Fruit fly (Drosophila melanogaster): ENCODE results near the gene CG10588.

Gene CG10588

DNA sequence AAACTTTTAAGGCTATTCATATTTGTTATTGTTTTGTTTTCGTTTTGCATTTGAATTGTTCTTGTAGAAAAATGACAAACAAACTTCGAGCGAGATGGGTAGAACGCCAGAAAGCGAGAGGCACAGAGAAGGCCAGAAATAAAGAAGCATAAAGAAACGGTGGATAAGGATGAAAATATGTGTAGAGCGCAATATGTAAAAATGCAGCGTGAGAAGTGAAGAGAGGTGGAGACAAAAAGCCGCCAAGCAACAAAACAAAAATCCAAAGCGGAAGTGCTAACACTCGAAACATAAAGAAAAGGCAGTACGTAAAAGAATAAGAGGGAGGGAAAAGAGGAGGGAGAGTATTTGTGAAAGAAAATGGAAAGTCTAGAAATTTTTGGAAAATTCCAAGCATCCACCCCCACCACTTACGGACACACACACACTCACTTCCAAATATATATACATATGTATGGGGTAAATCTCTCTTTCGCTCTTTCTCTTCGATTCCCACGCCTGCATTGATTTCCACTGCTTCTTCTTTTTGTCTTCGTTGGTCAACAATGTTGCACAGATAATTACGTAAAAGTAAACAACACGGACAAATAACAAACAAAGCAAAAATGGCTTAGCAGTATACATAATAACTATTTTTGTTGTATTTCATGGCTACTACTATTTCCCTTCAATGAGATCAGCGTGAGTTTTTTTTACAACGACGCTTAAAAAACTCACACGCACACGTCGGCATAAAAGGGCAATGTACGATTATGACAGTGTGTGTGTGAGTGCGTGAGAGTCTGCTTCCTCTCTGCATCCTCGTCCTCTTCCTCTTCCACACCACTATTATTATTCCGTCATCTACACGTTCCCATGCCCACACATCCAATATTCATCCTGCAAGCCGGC is 50.9 kb downstream of the CG10588 start:
- no peak for TF ChIP-seq CG17801 (GFP tag; optimal IDR thresholded peaks at IDR 0.05; ENCODE audit: partially characterized antibody)

DNA sequence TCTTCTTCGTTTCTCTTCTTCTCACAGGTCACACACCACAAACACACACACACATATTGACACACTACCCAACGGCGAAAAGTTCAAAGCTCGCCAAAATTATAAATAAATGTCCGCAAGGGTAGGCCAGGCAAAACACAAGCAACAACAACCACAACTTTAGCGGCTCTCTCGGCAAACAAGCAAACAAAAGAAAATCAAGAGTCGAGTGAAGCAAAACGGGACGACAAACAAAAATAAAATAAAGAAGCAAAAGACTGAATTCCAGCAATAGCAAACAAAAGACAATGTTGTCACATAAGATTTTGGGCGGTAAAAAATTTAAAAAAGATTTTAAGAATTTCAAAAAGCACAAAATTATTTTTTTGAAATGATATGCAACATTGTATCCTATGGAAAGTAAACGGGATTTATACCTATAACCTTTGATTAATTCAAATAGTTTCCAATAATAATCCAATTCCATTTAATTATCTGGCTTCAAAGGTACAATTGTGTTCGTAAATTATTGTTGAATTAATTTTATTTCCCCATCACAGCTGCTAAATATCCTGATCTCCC is 51.6 kb downstream of the CG10588 start:
- TF ChIP-seq CG17801 (GFP tag; optimal IDR thresholded peaks at IDR 0.05; ENCODE audit: partially characterized antibody): no peak

DNA sequence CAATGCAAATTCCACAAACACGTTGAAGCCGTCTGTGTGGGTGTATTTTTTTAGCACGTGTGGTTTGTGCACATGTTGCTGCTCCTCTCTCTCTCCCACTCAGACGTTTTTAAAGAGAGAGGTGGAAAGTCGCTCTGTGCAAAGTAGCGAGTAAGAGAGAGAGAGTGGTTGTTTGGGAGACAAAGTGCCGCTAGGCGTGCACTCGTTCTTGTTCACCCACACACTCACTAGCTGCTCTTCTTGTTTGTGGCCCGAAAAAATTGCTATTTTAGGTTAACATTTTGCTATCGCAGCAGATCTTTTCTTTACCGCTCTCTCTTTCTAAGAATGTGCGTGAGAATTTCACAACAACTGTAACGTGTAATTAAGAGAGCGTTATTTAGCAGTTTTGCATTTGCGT is 52.2 kb downstream of the CG10588 start:
- TF ChIP-seq CG17801 (GFP tag; optimal IDR thresholded peaks at IDR 0.05; ENCODE audit: partially characterized antibody): no peak

DNA sequence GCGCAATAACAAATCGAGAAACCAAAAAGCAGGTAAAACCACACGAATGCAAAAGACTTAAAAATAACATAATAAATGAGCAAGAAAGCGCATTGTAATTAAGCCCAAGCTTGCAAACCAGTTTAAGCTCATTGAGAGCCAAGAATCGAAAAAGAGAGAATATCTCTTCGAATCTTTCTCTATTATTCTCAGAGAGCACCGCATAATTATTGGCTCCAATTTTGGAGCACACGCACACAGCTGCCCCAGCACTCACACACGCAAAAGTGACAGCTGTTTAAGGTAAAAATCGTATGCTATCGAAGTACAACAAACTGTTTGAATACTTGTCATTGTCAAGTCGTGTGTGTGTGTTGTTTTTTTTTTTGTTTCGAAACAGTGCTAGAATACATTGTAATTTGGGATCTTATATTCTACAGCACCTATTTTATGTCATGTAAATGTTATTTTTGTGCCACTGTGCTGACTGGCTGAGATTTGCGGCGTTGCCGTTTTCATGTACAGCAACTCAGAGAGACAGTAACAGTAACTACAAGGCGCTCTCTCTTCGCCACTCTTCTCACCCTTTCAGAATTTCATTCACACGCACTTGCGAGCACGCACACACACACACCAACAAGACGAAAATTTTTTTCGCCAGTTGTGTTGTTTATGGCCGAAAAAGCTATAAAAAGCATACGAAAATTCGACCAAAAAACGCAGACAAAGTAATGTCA is 52.8 kb downstream of the CG10588 start:
- no peak for TF ChIP-seq CG17801 (GFP tag; optimal IDR thresholded peaks at IDR 0.05; ENCODE audit: partially characterized antibody)

Data from ovary, adult (tissue).